Worm (Caenorhabditis elegans) whole organism, late embryonic: ENCODE data around the gene tars-1.

ENCODE experiments used
- C08G9.2 ChIP-seq: sonication (generic microtip); optimal IDR thresholded peaks from 2 replicates; lab custom pipeline; 2016; ENCODE audit warnings: mild to moderate bottlenecking, missing genetic modification characterization, moderate library complexity, missing compliant biosample characterization
- F13H6.1 ChIP-seq: sonication (generic microtip); optimal IDR thresholded peaks from 2 replicates; lab custom pipeline; 2016; ENCODE audit warnings: missing genetic modification characterization, missing compliant biosample characterization
- ama-1 ChIP-seq: fragments of 150-350 bp; optimal IDR thresholded peaks from 2 replicates; lab custom pipeline; 2014
- ceh-14 ChIP-seq: sonication (generic microtip); optimal IDR thresholded peaks from 2 replicates; lab custom pipeline; 2016; ENCODE audit warnings: missing genotype, missing genetic modification characterization, missing compliant biosample characterization
- ceh-19 ChIP-seq: fragments of 200-800 bp; sonication (Bioruptor generic); optimal IDR thresholded peaks from 2 replicates; lab custom pipeline; 2018; ENCODE audit warnings: mild to moderate bottlenecking, missing genetic modification characterization, missing compliant biosample characterization
- ceh-9 ChIP-seq: sonication (generic microtip); optimal IDR thresholded peaks from 2 replicates; lab custom pipeline; 2016; ENCODE audit warnings: mild to moderate bottlenecking, missing genetic modification characterization, inconsistent platforms, missing compliant biosample characterization
- mec-3 ChIP-seq: sonication (generic microtip); optimal IDR thresholded peaks from 2 replicates; lab custom pipeline; 2016; ENCODE audit warnings: borderline replicate concordance, missing genetic modification characterization, missing compliant biosample characterization
- nfya-1 ChIP-seq: sonication (generic microtip); optimal IDR thresholded peaks from 2 replicates; lab custom pipeline; 2017; ENCODE audit warnings: missing genetic modification characterization, mild to moderate bottlenecking, missing compliant biosample characterization, antibody characterized with exemption, moderate library complexity
- pqm-1 ChIP-seq: sonication (generic microtip); optimal IDR thresholded peaks from 2 replicates; lab custom pipeline; 2016; ENCODE audit warnings: missing genetic modification characterization, missing compliant biosample characterization
- sdc-2 ChIP-seq: sonication (generic microtip); optimal IDR thresholded peaks from 2 replicates; lab custom pipeline; 2016; ENCODE audit warnings: missing genotype, missing genetic modification characterization, missing compliant biosample characterization
- syd-9 ChIP-seq: sonication (generic microtip); optimal IDR thresholded peaks from 2 replicates; lab custom pipeline; 2016; ENCODE audit warnings: mild to moderate bottlenecking, missing genetic modification characterization, moderate library complexity, missing compliant biosample characterization
- tbx-2 ChIP-seq: sonication (generic microtip); optimal IDR thresholded peaks from 2 replicates; lab custom pipeline; 2016; ENCODE audit warnings: missing genetic modification characterization, missing compliant biosample characterization
- unc-55 ChIP-seq: sonication (generic microtip); optimal IDR thresholded peaks from 2 replicates; lab custom pipeline; 2017; ENCODE audit warnings: missing biosample characterization, missing genetic modification reagents, missing genetic modification characterization

- no peak for TF ChIP-seq ama-1
- TF ChIP-seq nfya-1 (tag; lab: Kevin White, UChicago): no peak
- TF ChIP-seq tbx-2: no peak
- TF ChIP-seq syd-9 (tag; lab: Kevin White, UChicago): no peak
- no peak for TF ChIP-seq C08G9.2 (tag; lab: Kevin White, UChicago)
- no peak for TF ChIP-seq F13H6.1 (tag; lab: Kevin White, UChicago)
- TF ChIP-seq pqm-1 (tag; lab: Kevin White, UChicago): no peak
- no peak for TF ChIP-seq unc-55 (GFP tag; lab: Kevin White, UChicago)
- TF ChIP-seq ceh-9: no peak
- no peak for TF ChIP-seq ceh-19
- TF ChIP-seq mec-3 (tag; lab: Kevin White, UChicago): no peak
- no peak for TF ChIP-seq sdc-2 (tag; lab: Kevin White, UChicago)
- no peak for TF ChIP-seq ceh-14
These were observed 53.4 kb downstream of the tars-1 start for ce11 chrII:11642025-11642424.
